Worm (Caenorhabditis elegans) whole organism, L1 larva: ENCODE data around the gene nhr-68.

Experiments
- C04F5.9 ChIP-seq: sonication (generic microtip); optimal IDR thresholded peaks from 2 replicates; lab custom pipeline; 2016; ENCODE audit warnings: missing genetic modification characterization, missing compliant biosample characterization
- ama-1 ChIP-seq: fragments of 150-350 bp; optimal IDR thresholded peaks from 2 replicates; lab custom pipeline; 2014
- ceh-63 ChIP-seq: fragments of 200-800 bp; sonication (Bioruptor generic); optimal IDR thresholded peaks from 2 replicates; lab custom pipeline; 2018; ENCODE audit warnings: mild to moderate bottlenecking, missing genetic modification characterization, missing compliant biosample characterization
- ceh-90 ChIP-seq: sonication (generic microtip); optimal IDR thresholded peaks from 2 replicates; lab custom pipeline; 2016; ENCODE audit warnings: missing genetic modification characterization, missing compliant biosample characterization
- dpl-1 ChIP-seq, 3 experiments: fragments of 150-350 bp in 2 of 3; sonication (generic microtip) in 1 of 3; optimal IDR thresholded peaks; 2 replicates each; lab custom pipeline; 2014 to 2017; ENCODE audit warnings: missing biosample characterization in 3 of 3, missing genetic modification characterization in 3 of 3, missing genetic modification reagents in 3 of 3
- dsc-1 ChIP-seq: sonication (generic microtip); optimal IDR thresholded peaks from 2 replicates; lab custom pipeline; 2016; ENCODE audit warnings: mild to moderate bottlenecking, missing genetic modification characterization, missing compliant biosample characterization
- elt-2 ChIP-seq: sonication (generic microtip); optimal IDR thresholded peaks from 2 replicates; lab custom pipeline; 2016; ENCODE audit warnings: missing genetic modification characterization, mild to moderate bottlenecking, inconsistent platforms, missing compliant biosample characterization, missing genetic modification reagents
- elt-3 ChIP-seq, 6 experiments: fragments of 150-350 bp in 1 of 6; sonication (generic microtip); optimal IDR thresholded peaks; 2 replicates each; lab custom pipeline; 2017 to 2018; ENCODE audit warnings: missing biosample characterization in 6 of 6, missing genetic modification characterization in 6 of 6, inconsistent platforms in 1 of 6
- fos-1 ChIP-seq: fragments of 150-350 bp; optimal IDR thresholded peaks from 2 replicates; lab custom pipeline; 2014; ENCODE audit warnings: missing biosample characterization, missing genetic modification characterization
- grh-1 ChIP-seq: fragments of 200-800 bp; sonication (Bioruptor generic); IDR thresholded peaks from 2 replicates; pipeline ENCODE4 v1.3.6; 2022; ENCODE audit warnings: missing genetic modification reagents, missing genetic modification characterization, missing compliant biosample characterization
- lin-13 ChIP-seq: fragments of 150-350 bp; optimal IDR thresholded peaks from 2 replicates; lab custom pipeline; 2014; ENCODE audit warnings: missing biosample characterization, missing genetic modification reagents, missing genetic modification characterization
- lin-14 ChIP-seq: fragments of 200-800 bp; sonication (Bioruptor generic); optimal IDR thresholded peaks from 2 replicates; lab custom pipeline; 2018; ENCODE audit warnings: mild to moderate bottlenecking, missing genetic modification characterization, moderate library complexity, missing compliant biosample characterization
- lin-39 ChIP-seq: fragments of 150-350 bp; optimal IDR thresholded peaks from 2 replicates; lab custom pipeline; 2014; ENCODE audit warnings: missing biosample characterization, missing genetic modification reagents, missing genetic modification characterization
- lir-3 ChIP-seq: sonication (generic microtip); optimal IDR thresholded peaks from 2 replicates; lab custom pipeline; 2016; ENCODE audit warnings: mild to moderate bottlenecking, missing genetic modification characterization, moderate library complexity, missing compliant biosample characterization; ENCODE audit not compliant: poor library complexity
- mab-9 ChIP-seq: fragments of 200-800 bp; sonication (Bioruptor generic); IDR thresholded peaks from 2 replicates; pipeline ENCODE4 v1.3.6; 2022; ENCODE audit warnings: missing genetic modification reagents, missing genetic modification characterization, missing compliant biosample characterization
- mdl-1 ChIP-seq, 2 experiments: fragments of 150-350 bp; optimal IDR thresholded peaks; 2 replicates each; lab custom pipeline; 2014 to 2017; ENCODE audit warnings: missing biosample characterization in 2 of 2, missing genetic modification characterization in 2 of 2, inconsistent platforms in 1 of 2
- mep-1 ChIP-seq: fragments of 150-350 bp; optimal IDR thresholded peaks from 2 replicates; lab custom pipeline; 2014; ENCODE audit warnings: missing biosample characterization, missing genetic modification characterization
- nhr-11 ChIP-seq: fragments of 150-350 bp; optimal IDR thresholded peaks from 2 replicates; lab custom pipeline; 2014; ENCODE audit warnings: missing biosample characterization, missing genetic modification characterization
- nhr-19 ChIP-seq: fragments of 200-800 bp; sonication (Bioruptor generic); conservative IDR thresholded peaks from 2 replicates; pipeline ENCODE4 v1.3.6; 2022; ENCODE audit warnings: missing genetic modification characterization, missing compliant biosample characterization
- nhr-237 ChIP-seq: fragments of 150-350 bp; optimal IDR thresholded peaks from 2 replicates; lab custom pipeline; 2014; ENCODE audit warnings: missing biosample characterization, missing genetic modification characterization
- nhr-47 ChIP-seq: sonication (generic microtip); optimal IDR thresholded peaks from 2 replicates; lab custom pipeline; 2016; ENCODE audit warnings: mild to moderate bottlenecking, missing genetic modification characterization, moderate library complexity, missing compliant biosample characterization
- nhr-71 ChIP-seq: sonication (generic microtip); optimal IDR thresholded peaks from 2 replicates; lab custom pipeline; 2016; ENCODE audit warnings: mild to moderate bottlenecking, missing genetic modification characterization, moderate library complexity, missing compliant biosample characterization
- nhr-85 ChIP-seq: sonication (generic microtip); peaks from one replicate; lab custom pipeline; 2016; ENCODE audit warnings: missing genetic modification characterization, inconsistent platforms, missing compliant biosample characterization
- pag-3 ChIP-seq: sonication (generic microtip); optimal IDR thresholded peaks from 2 replicates; lab custom pipeline; 2017; ENCODE audit warnings: missing genetic modification characterization, mild to moderate bottlenecking, missing compliant biosample characterization, antibody characterized with exemption, borderline replicate concordance; ENCODE audit not compliant: insufficient read depth
- pqm-1 ChIP-seq: sonication (generic microtip); optimal IDR thresholded peaks from 3 replicates; lab custom pipeline; 2017; ENCODE audit warnings: missing biosample characterization, missing genetic modification characterization
- rnt-1 ChIP-seq: sonication (generic microtip); optimal IDR thresholded peaks from 2 replicates; lab custom pipeline; 2016; ENCODE audit warnings: mild to moderate bottlenecking, missing genetic modification characterization, moderate library complexity, missing compliant biosample characterization
- skn-1 ChIP-seq: fragments of 150-350 bp; optimal IDR thresholded peaks from 2 replicates; lab custom pipeline; 2014; ENCODE audit warnings: missing biosample characterization, missing genetic modification characterization
- sup-37 ChIP-seq: fragments of 200-800 bp; sonication (Bioruptor generic); optimal IDR thresholded peaks from 2 replicates; lab custom pipeline; 2018; ENCODE audit warnings: mild to moderate bottlenecking, missing genetic modification characterization, missing compliant biosample characterization
- tbx-2 ChIP-seq: sonication (generic microtip); optimal IDR thresholded peaks from 2 replicates; lab custom pipeline; 2016; ENCODE audit warnings: missing genetic modification characterization, missing compliant biosample characterization
- ztf-11 ChIP-seq, 2 experiments: sonication (generic microtip); optimal IDR thresholded peaks; 2 replicates each; lab custom pipeline; 2016 to 2017; ENCODE audit warnings: missing genetic modification characterization in 2 of 2, missing biosample characterization in 1 of 2, missing compliant biosample characterization in 1 of 2

nhr-68 gene

ce11 chrV:11615948-11616681 is 42.9 kb downstream of the nhr-68 start, which contains the start of gene nlp-24 (continued):
- TF ChIP-seq nhr-237, result no peak
- TF ChIP-seq ceh-63, result no peak
- TF ChIP-seq nhr-71 (tag; lab: Kevin White, UChicago), result peak; percentile 72
- TF ChIP-seq grh-1 (GFP tag; lab: Robert Waterston, UW), result peak; percentile 75
- peak; percentile 12 for TF ChIP-seq tbx-2 (tag; lab: Kevin White, UChicago)
- TF ChIP-seq pqm-1 (tag; lab: Kevin White, UChicago), result no peak
- peak; percentile 31; the same call in 1 of the 2 replicates for TF ChIP-seq nhr-19 (GFP tag; lab: Robert Waterston, UW)

- TF ChIP-seq nhr-85 (tag; lab: Kevin White, UChicago) (peak; percentile 62), ama-1 (peak; percentile 26), elt-2 (no peak), elt-3 (tag; optimal IDR thresholded peaks at IDR 0.05; lab: Kevin White, UChicago) (peak in 1 of 6 experiments; percentile 22)
Measured at ce11 chrV:11616813-11617212, 43.6 kb downstream of the nhr-68 start.

DNA sequence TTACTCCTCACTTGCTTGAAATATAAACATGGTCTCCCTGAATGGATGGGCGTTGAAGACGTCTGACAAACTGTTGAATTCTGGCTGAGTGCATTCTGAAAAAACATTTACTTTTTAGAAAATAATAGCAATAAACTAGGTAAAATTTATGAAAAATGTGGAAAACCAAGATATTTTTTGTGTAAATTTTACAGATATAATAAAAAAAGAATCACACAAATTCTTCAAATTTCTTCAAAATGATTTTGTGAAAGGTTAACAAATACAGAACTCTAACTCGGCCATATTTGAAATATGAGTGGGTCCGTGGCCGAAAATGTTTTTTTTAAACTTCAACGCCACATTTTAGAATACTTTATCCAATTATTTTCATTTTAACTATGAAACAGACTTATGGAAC is 44.9 kb downstream of the nhr-68 start, which contains the start of gene glb-15:
Gene glb-15, minus strand, starts transcription at position 101 of the 400 bp plus-strand sequence.
- TF ChIP-seq mdl-1 (tag; optimal IDR thresholded peaks at IDR 0.05; lab: Kevin White, UChicago), result no peak
- no peak for TF ChIP-seq ceh-90 (tag; lab: Kevin White, UChicago)
- no peak for TF ChIP-seq sup-37
- TF ChIP-seq dpl-1 (GFP tag; optimal IDR thresholded peaks at IDR 0.05; lab: Kevin White, UChicago), result no peak
- no peak for TF ChIP-seq ztf-11 (tag; optimal IDR thresholded peaks at IDR 0.05; lab: Kevin White, UChicago)
- no peak for TF ChIP-seq fos-1 (tag; lab: Kevin White, UChicago)
- TF ChIP-seq mep-1 (tag; lab: Kevin White, UChicago), result no peak
- no peak for TF ChIP-seq C04F5.9 (tag; lab: Kevin White, UChicago)
- no peak for TF ChIP-seq ama-1
- no peak for TF ChIP-seq lir-3 (tag; lab: Kevin White, UChicago)
- no peak for TF ChIP-seq nhr-11 (tag; lab: Kevin White, UChicago)
- TF ChIP-seq lin-13, result no peak
- TF ChIP-seq skn-1 (tag; lab: Kevin White, UChicago), result no peak
- TF ChIP-seq lin-14, result no peak
- TF ChIP-seq, all 84 proteins: peak for 0

DNA sequence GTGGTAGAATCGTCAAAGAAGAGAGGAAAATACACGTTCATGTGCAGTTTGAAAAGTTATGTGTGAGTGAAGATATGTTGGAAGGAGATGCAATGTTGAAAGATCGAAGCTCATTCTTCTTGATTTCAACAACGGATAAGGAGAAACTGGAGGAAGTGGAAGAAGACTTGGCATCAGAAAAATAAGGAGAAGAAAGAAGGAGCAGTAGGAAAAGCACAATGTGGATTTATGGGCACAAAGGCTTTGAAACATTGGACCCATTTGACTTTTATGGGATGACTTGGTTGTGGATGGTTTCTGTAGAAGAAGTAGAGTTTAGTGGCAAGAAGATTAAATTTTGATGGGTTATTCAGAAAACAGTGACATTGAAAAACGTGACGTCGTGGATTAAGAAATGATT is 46.8 kb downstream of the nhr-68 start:
- peak; percentile 1 for TF ChIP-seq lin-14
- TF ChIP-seq pag-3, result no peak
- 0 out of 2 replicates have a peak, but pooled peaks have one; percentile 14 for TF ChIP-seq mab-9 (GFP tag; lab: Robert Waterston, UW)

DNA sequence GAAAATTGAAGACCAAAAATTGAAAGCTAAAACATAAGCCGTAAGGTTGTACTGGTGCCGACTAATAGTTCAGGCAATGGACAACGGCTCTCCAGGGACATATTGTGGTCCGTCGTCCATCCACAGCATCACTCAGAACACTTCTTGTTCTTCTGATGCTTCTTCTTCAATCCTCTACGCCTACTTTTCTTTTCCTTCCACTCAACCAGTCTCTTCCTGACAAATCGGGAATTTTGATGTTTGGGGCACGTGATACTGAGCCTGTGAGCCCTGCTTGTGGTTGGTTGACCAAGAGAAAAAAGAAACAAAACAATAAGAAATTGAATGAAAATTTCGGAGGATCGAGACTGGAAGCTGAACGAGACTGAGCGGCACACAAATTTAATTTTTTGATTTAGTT is 48.0 kb downstream of the nhr-68 start:
- TF ChIP-seq lin-14 (peak; percentile 33), rnt-1 (no peak)

DNA sequence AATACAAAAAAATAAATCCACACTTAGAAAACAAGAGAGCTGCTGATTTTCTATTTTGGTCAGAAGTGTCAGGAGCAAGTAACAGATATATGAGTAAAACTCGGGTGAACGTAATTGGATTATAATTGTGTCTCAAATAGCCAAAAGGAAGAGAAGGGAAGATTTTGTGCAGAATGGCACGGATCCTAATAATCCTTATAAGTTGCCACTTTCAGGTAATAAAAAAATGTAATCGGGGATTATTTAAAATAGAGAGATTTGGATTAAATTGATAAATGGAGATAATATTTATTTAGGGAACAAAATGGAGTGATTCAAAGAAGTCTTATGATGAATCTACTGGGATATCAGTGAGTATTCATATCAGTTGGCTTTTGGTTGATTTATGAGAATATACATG is 51.7 kb downstream of the nhr-68 start:
- TF ChIP-seq nhr-47 (tag; lab: Kevin White, UChicago) (peak; percentile 19), lin-39 (tag; lab: Kevin White, UChicago) (no peak), dsc-1 (tag; lab: Kevin White, UChicago) (peak; percentile 95)
